Worm (Caenorhabditis elegans) whole organism, L4 larva: Measurements from ENCODE around the gene srd-42.

Source experiments
- F44E2.7 ChIP-seq: fragments of 200-800 bp; sonication (Bioruptor generic); IDR thresholded peaks from 2 replicates; pipeline ENCODE4 v2.1.2; 2022; ENCODE audit warnings: missing genetic modification characterization, missing compliant biosample characterization
- F49E8.2 ChIP-seq: sonication (generic microtip); optimal IDR thresholded peaks from 2 replicates; lab custom pipeline; 2016; ENCODE audit warnings: missing compliant biosample characterization, mild to moderate bottlenecking, missing genetic modification characterization, borderline replicate concordance
- T20F7.1 ChIP-seq: fragments of 200-800 bp; sonication (Bioruptor generic); optimal IDR thresholded peaks from 2 replicates; lab custom pipeline; 2018; ENCODE audit warnings: mild to moderate bottlenecking, missing genetic modification characterization, missing compliant biosample characterization
- T26A8.4 ChIP-seq: fragments of 200-800 bp; sonication (Bioruptor generic); IDR thresholded peaks from 2 replicates; pipeline ENCODE4 v1.3.6; 2022; ENCODE audit warnings: missing genetic modification characterization, missing compliant biosample characterization
- Y105C5A.15 ChIP-seq: fragments of 200-800 bp; sonication (Bioruptor generic); IDR thresholded peaks from 2 replicates; pipeline ENCODE4 v1.3.6; 2022; ENCODE audit warnings: missing genetic modification characterization, missing compliant biosample characterization
- Y48G9A.11 ChIP-seq: fragments of 200-800 bp; sonication (Bioruptor generic); IDR thresholded peaks from 2 replicates; pipeline ENCODE4 v1.3.6; 2022; ENCODE audit warnings: missing genetic modification reagents, missing genetic modification characterization, missing compliant biosample characterization
- Y5F2A.4 ChIP-seq: fragments of 200-800 bp; sonication (Bioruptor generic); optimal IDR thresholded peaks from 2 replicates; lab custom pipeline; 2018; ENCODE audit warnings: mild to moderate bottlenecking, missing genetic modification characterization, missing compliant biosample characterization
- ZK337.2 ChIP-seq: fragments of 200-800 bp; sonication (Bioruptor generic); IDR thresholded peaks from 2 replicates; pipeline ENCODE4 v1.3.6; 2022; ENCODE audit warnings: missing genetic modification reagents, missing genetic modification characterization, missing compliant biosample characterization
- ZK546.5 ChIP-seq, 2 experiments: sonication (generic microtip); optimal IDR thresholded peaks; 2 replicates each; lab custom pipeline; 2017; ENCODE audit warnings: missing biosample characterization in 2 of 2, missing genetic modification characterization in 2 of 2
- aha-1 ChIP-seq: fragments of 150-350 bp; peaks from one replicate; lab custom pipeline; 2014; ENCODE audit warnings: missing biosample characterization, missing genetic modification characterization
- ceh-62 ChIP-seq: sonication (generic microtip); optimal IDR thresholded peaks from 2 replicates; lab custom pipeline; 2017; ENCODE audit warnings: missing biosample characterization, missing genetic modification characterization
- ceh-82 ChIP-seq: sonication (generic microtip); optimal IDR thresholded peaks from 2 replicates; lab custom pipeline; 2017; ENCODE audit warnings: missing biosample characterization, missing genetic modification characterization
- ces-1 ChIP-seq: fragments of 150-350 bp; sonication (generic microtip); optimal IDR thresholded peaks from 4 replicates; lab custom pipeline; 2014; ENCODE audit warnings: missing biosample characterization, missing genetic modification reagents, missing genetic modification characterization
- cey-2 ChIP-seq: sonication (generic microtip); optimal IDR thresholded peaks from 3 replicates; lab custom pipeline; 2017; ENCODE audit warnings: missing genetic modification characterization, mild to moderate bottlenecking, missing compliant biosample characterization, antibody characterized with exemption, borderline replicate concordance; ENCODE audit not compliant: insufficient read depth
- ctbp-1 ChIP-seq: fragments of 200-800 bp; sonication (Bioruptor generic); IDR thresholded peaks from 2 replicates; pipeline ENCODE4 v1.3.6; 2022; ENCODE audit warnings: missing genetic modification reagents, missing genetic modification characterization, missing compliant biosample characterization
- dmd-9 ChIP-seq: fragments of 200-800 bp; sonication (Bioruptor generic); IDR thresholded peaks from 2 replicates; pipeline ENCODE4 v1.3.6; 2022; ENCODE audit warnings: missing genetic modification reagents, missing genetic modification characterization, missing compliant biosample characterization
- duxl-1 ChIP-seq: sonication (generic microtip); optimal IDR thresholded peaks from 2 replicates; lab custom pipeline; 2016; ENCODE audit warnings: mild to moderate bottlenecking, missing genetic modification characterization, moderate library complexity, missing compliant biosample characterization; ENCODE audit not compliant: poor library complexity
- dve-1 ChIP-seq: sonication (generic microtip); optimal IDR thresholded peaks from 2 replicates; lab custom pipeline; 2017; ENCODE audit warnings: antibody characterized with exemption, mild to moderate bottlenecking, missing genetic modification characterization, missing compliant biosample characterization; ENCODE audit not compliant: insufficient read depth
- egl-27 ChIP-seq: sonication (generic microtip); optimal IDR thresholded peaks from 3 replicates; lab custom pipeline; 2017; ENCODE audit warnings: missing biosample characterization, missing genetic modification reagents, missing genetic modification characterization
- fos-1 ChIP-seq: fragments of 150-350 bp; optimal IDR thresholded peaks from 2 replicates; lab custom pipeline; 2014; ENCODE audit warnings: missing biosample characterization, missing genetic modification characterization
- hlh-11 ChIP-seq: fragments of 200-800 bp; sonication (Bioruptor generic); optimal IDR thresholded peaks from 2 replicates; lab custom pipeline; 2018; ENCODE audit warnings: mild to moderate bottlenecking, missing genetic modification characterization, missing compliant biosample characterization
- lim-7 ChIP-seq: fragments of 200-800 bp; sonication (Bioruptor generic); IDR thresholded peaks from 2 replicates; pipeline ENCODE4 v1.3.6; 2022; ENCODE audit warnings: missing genetic modification characterization, missing compliant biosample characterization
- lin-1 ChIP-seq: fragments of 200-800 bp; sonication (Bioruptor generic); IDR thresholded peaks from 2 replicates; pipeline ENCODE4 v1.3.6; 2022; ENCODE audit warnings: missing genetic modification reagents, missing genetic modification characterization, missing compliant biosample characterization
- lin-13 ChIP-seq: fragments of 150-350 bp; optimal IDR thresholded peaks from 2 replicates; lab custom pipeline; 2014; ENCODE audit warnings: missing biosample characterization, missing genetic modification reagents, missing genetic modification characterization
- lin-38 ChIP-seq: fragments of 200-800 bp; sonication (Bioruptor generic); IDR thresholded peaks from 2 replicates; pipeline ENCODE4 v1.3.6; 2022; ENCODE audit warnings: missing genetic modification reagents, missing genetic modification characterization, missing compliant biosample characterization
- lsy-2 ChIP-seq, 2 experiments: fragments of 150-350 bp in 1 of 2; sonication (generic microtip) in 1 of 2; optimal IDR thresholded peaks; 2 replicates each; lab custom pipeline; 2014 to 2017; ENCODE audit warnings: missing biosample characterization in 2 of 2, missing genetic modification characterization in 2 of 2
- mdl-1 ChIP-seq, 2 experiments: fragments of 150-350 bp in 1 of 2; sonication (generic microtip) in 1 of 2; optimal IDR thresholded peaks; 2 replicates each; lab custom pipeline; 2014 to 2017; ENCODE audit warnings: missing biosample characterization in 2 of 2, missing genetic modification characterization in 2 of 2
- mes-2 ChIP-seq: sonication (generic microtip); optimal IDR thresholded peaks from 2 replicates; lab custom pipeline; 2016; ENCODE audit warnings: missing genotype, mild to moderate bottlenecking, missing genetic modification characterization, missing compliant biosample characterization; ENCODE audit not compliant: poor library complexity, severe bottlenecking
- mxl-2 ChIP-seq: fragments of 200-800 bp; sonication (Bioruptor generic); conservative IDR thresholded peaks from 2 replicates; pipeline ENCODE4 v1.3.6; 2022; ENCODE audit warnings: missing genetic modification reagents, missing genetic modification characterization, missing compliant biosample characterization
- nhr-10 ChIP-seq: fragments of 150-350 bp; optimal IDR thresholded peaks from 2 replicates; lab custom pipeline; 2014; ENCODE audit warnings: missing biosample characterization, missing genetic modification characterization
- nhr-102 ChIP-seq: sonication (generic microtip); optimal IDR thresholded peaks from 2 replicates; lab custom pipeline; 2016; ENCODE audit warnings: mild to moderate bottlenecking, missing genetic modification characterization, moderate library complexity, missing compliant biosample characterization
- nhr-237 ChIP-seq: sonication (generic microtip); optimal IDR thresholded peaks from 2 replicates; lab custom pipeline; 2017; ENCODE audit warnings: missing biosample characterization, missing genetic modification characterization
- nhr-25 ChIP-seq: sonication (generic microtip); optimal IDR thresholded peaks from 2 replicates; lab custom pipeline; 2017; ENCODE audit warnings: missing genetic modification characterization, mild to moderate bottlenecking, missing compliant biosample characterization, antibody characterized with exemption, moderate library complexity, borderline replicate concordance; ENCODE audit not compliant: insufficient read depth
- nhr-48 ChIP-seq: sonication (generic microtip); optimal IDR thresholded peaks from 2 replicates; lab custom pipeline; 2016; ENCODE audit warnings: mild to moderate bottlenecking, missing genetic modification characterization, missing compliant biosample characterization
- nhr-76 ChIP-seq: fragments of 150-350 bp; optimal IDR thresholded peaks from 2 replicates; lab custom pipeline; 2014; ENCODE audit warnings: missing biosample characterization, missing genetic modification characterization
- php-3 ChIP-seq: fragments of 200-800 bp; sonication (Bioruptor generic); IDR thresholded peaks from 2 replicates; pipeline ENCODE4 v1.3.6; 2022; ENCODE audit warnings: missing genetic modification reagents, missing genetic modification characterization, missing compliant biosample characterization
- rbr-2 ChIP-seq: sonication (generic microtip); optimal IDR thresholded peaks from 2 replicates; lab custom pipeline; 2016; ENCODE audit warnings: missing genotype, missing genetic modification characterization, missing compliant biosample characterization
- saeg-2 ChIP-seq: fragments of 200-800 bp; sonication (Bioruptor generic); IDR thresholded peaks from 2 replicates; pipeline ENCODE4 v1.3.6; 2022; ENCODE audit warnings: missing genetic modification reagents, missing genetic modification characterization, missing compliant biosample characterization
- set-16 ChIP-seq: fragments of 200-800 bp; sonication (Bioruptor generic); IDR thresholded peaks from 2 replicates; pipeline ENCODE4 v1.3.6; 2022; ENCODE audit warnings: missing genetic modification reagents, missing genetic modification characterization, missing compliant biosample characterization
- skn-1 ChIP-seq: fragments of 150-350 bp; optimal IDR thresholded peaks from 2 replicates; lab custom pipeline; 2014; ENCODE audit warnings: missing biosample characterization, missing genetic modification characterization
- spr-3 ChIP-seq: fragments of 200-800 bp; sonication (Bioruptor generic); optimal IDR thresholded peaks from 2 replicates; lab custom pipeline; 2018; ENCODE audit warnings: mild to moderate bottlenecking, missing genetic modification characterization, missing compliant biosample characterization
- unc-39 ChIP-seq: sonication (generic microtip); optimal IDR thresholded peaks from 2 replicates; lab custom pipeline; 2017; ENCODE audit warnings: missing biosample characterization, missing genetic modification characterization
- unc-62 ChIP-seq, 3 experiments: fragments of 150-350 bp in 1 of 3; sonication (generic microtip); optimal IDR thresholded peaks in 2 of 3; peaks in 1 of 3; 1 replicate in 1 of 3; 2 replicates in 2 of 3; lab custom pipeline; 2014 to 2017; ENCODE audit warnings: missing biosample characterization in 3 of 3, missing genetic modification characterization in 3 of 3, missing genetic modification reagents in 3 of 3, missing genotype in 1 of 3
- zfp-2 ChIP-seq: sonication (generic microtip); optimal IDR thresholded peaks from 2 replicates; lab custom pipeline; 2016; ENCODE audit warnings: mild to moderate bottlenecking, missing genetic modification characterization, missing compliant biosample characterization
- zip-2 ChIP-seq: fragments of 150-350 bp; optimal IDR thresholded peaks from 2 replicates; lab custom pipeline; 2014; ENCODE audit warnings: missing biosample characterization, missing genetic modification characterization
- ztf-11 ChIP-seq: fragments of 150-350 bp; optimal IDR thresholded peaks from 2 replicates; lab custom pipeline; 2014; ENCODE audit warnings: missing biosample characterization, missing genetic modification characterization
- ztf-7 ChIP-seq: fragments of 150-350 bp; optimal IDR thresholded peaks from 2 replicates; lab custom pipeline; 2014; ENCODE audit warnings: missing biosample characterization, missing genetic modification characterization

The srd-42 gene

ce11 chrX:13310763-13311162, 7.5 kb upstream of the srd-42 start (continued):
- TF ChIP-seq cey-2, result no peak

- no peak for TF ChIP-seq zip-2 (tag; lab: Kevin White, UChicago)
- TF ChIP-seq, all 104 proteins: peak for 0
Observed at ce11 chrX:13308745-13309144, 5.5 kb upstream of the srd-42 start, which contains the start of gene srxa-8. Gene srxa-8, minus strand, starts transcription at chrX:13308845.

- TF ChIP-seq spr-3 (GFP tag; lab: Kevin White, UChicago) (no peak), dmd-9 (GFP tag; lab: Robert Waterston, UW) (no peak), mxl-2 (GFP tag; lab: Robert Waterston, UW) (no peak), F44E2.7 (no peak), nhr-76 (no peak), ZK546.5 (tag; optimal IDR thresholded peaks at IDR 0.05; lab: Kevin White, UChicago) (no peak), nhr-10 (tag; lab: Kevin White, UChicago) (no peak), lim-7 (GFP tag; lab: Robert Waterston, UW) (peak; percentile 74), lin-13 (GFP tag; lab: Kevin White, UChicago) (no peak), nhr-237 (tag; lab: Kevin White, UChicago) (no peak), lin-38 (GFP tag; lab: Robert Waterston, UW) (peak; percentile 61), skn-1 (tag; lab: Kevin White, UChicago) (no peak), ceh-62 (tag; lab: Kevin White, UChicago) (no peak), F49E8.2 (tag; lab: Kevin White, UChicago) (no peak), cey-2 (no peak), unc-39 (tag; lab: Kevin White, UChicago) (no peak), Y5F2A.4 (GFP tag; lab: Kevin White, UChicago) (no peak), aha-1 (tag; lab: Kevin White, UChicago) (no peak), ctbp-1 (GFP tag; lab: Robert Waterston, UW) (no peak), saeg-2 (GFP tag; lab: Robert Waterston, UW) (no peak), Y48G9A.11 (GFP tag; lab: Robert Waterston, UW) (0 out of 2 replicates have a peak, but pooled peaks have one; percentile 8), nhr-25 (no peak), T20F7.1 (no peak), mdl-1 (tag; optimal IDR thresholded peaks at IDR 0.05; lab: Kevin White, UChicago) (peak in 1 of 2 experiments; percentile 26), unc-62 (GFP tag; optimal IDR thresholded peaks at IDR 0.05 in 1 of 2; lab: Kevin White, UChicago) (no peak), unc-62 (tag; optimal IDR thresholded peaks at IDR 0.05; lab: Kevin White, UChicago) (no peak), lin-1 (no peak), ces-1 (GFP tag; lab: Kevin White, UChicago) (no peak), mes-2 (peak; percentile 41), ceh-82 (tag; lab: Kevin White, UChicago) (no peak), nhr-102 (tag; lab: Kevin White, UChicago) (peak; percentile 10), zfp-2 (tag; lab: Kevin White, UChicago) (no peak), fos-1 (tag; lab: Kevin White, UChicago) (no peak), php-3 (GFP tag; lab: Robert Waterston, UW) (no peak), dve-1 (tag; lab: Kevin White, UChicago) (peak; percentile 10), set-16 (GFP tag; lab: Robert Waterston, UW) (no peak), Y105C5A.15 (GFP tag; lab: Robert Waterston, UW) (no peak; the same call in 1 of the 2 replicates), ztf-7 (no peak), duxl-1 (peak; percentile 47), lsy-2 (tag; optimal IDR thresholded peaks at IDR 0.05; lab: Kevin White, UChicago) (no peak), ZK337.2 (GFP tag; lab: Robert Waterston, UW) (no peak), rbr-2 (no peak), T26A8.4 (GFP tag; lab: Robert Waterston, UW) (0 out of 2 replicates have a peak, but pooled peaks have one; percentile 11), ztf-11 (tag; lab: Kevin White, UChicago) (no peak), nhr-48 (tag; lab: Kevin White, UChicago) (peak; percentile 40), hlh-11 (no peak), egl-27 (tag; lab: Kevin White, UChicago) (no peak)
Observed at ce11 chrX:13307852-13308251, 4.6 kb upstream of the srd-42 start.
